Fruit fly (Drosophila melanogaster) whole organism, pupa: Measurements from ENCODE around the gene comm2.

Experiments
- CG10348 ChIP-seq: fragments of 200-800 bp; sonication (Bioruptor generic); IDR thresholded peaks from 2 replicates; pipeline ENCODE4 v1.3.6; 2022; ENCODE audit warnings: missing biosample characterization, missing genetic modification characterization
- CG12605 ChIP-seq: fragments of 200-800 bp; sonication (Bioruptor generic); IDR thresholded peaks from 2 replicates; pipeline ENCODE4 v1.3.6; 2022; ENCODE audit warnings: missing biosample characterization, missing genetic modification characterization
- CG13204 ChIP-seq: fragments of 200-800 bp; sonication (Bioruptor generic); optimal IDR thresholded peaks from 2 replicates; lab custom pipeline; 2018; ENCODE audit warnings: missing biosample characterization, mild to moderate bottlenecking, missing genetic modification characterization, moderate library complexity
- CG14655 ChIP-seq: fragments of 200-800 bp; sonication (Bioruptor generic); optimal IDR thresholded peaks from 3 replicates; lab custom pipeline; 2017; ENCODE audit warnings: mild to moderate bottlenecking, missing biosample characterization, missing genetic modification reagents, missing genetic modification characterization
- CG15710 ChIP-seq: fragments of 200-800 bp; sonication (Bioruptor generic); optimal IDR thresholded peaks from 2 replicates; lab custom pipeline; 2018; ENCODE audit warnings: missing biosample characterization, mild to moderate bottlenecking, missing genetic modification characterization, moderate library complexity
- CG17806 ChIP-seq: fragments of 200-800 bp; sonication (Bioruptor generic); optimal IDR thresholded peaks from 2 replicates; lab custom pipeline; 2018; ENCODE audit warnings: missing biosample characterization, mild to moderate bottlenecking, missing genetic modification characterization, moderate library complexity
- CG32121 ChIP-seq: fragments of 200-800 bp; sonication (Bioruptor generic); IDR thresholded peaks from 2 replicates; pipeline ENCODE4 v1.3.6; 2022; ENCODE audit warnings: missing biosample characterization, missing genetic modification characterization
- CG34367 ChIP-seq: fragments of 200-800 bp; sonication (Bioruptor generic); optimal IDR thresholded peaks from 2 replicates; lab custom pipeline; 2018; ENCODE audit warnings: missing biosample characterization, mild to moderate bottlenecking, missing genetic modification characterization
- CG4496 ChIP-seq: fragments of 200-800 bp; sonication (Bioruptor generic); IDR thresholded peaks from 3 replicates; pipeline ENCODE4 v1.3.6; 2022; ENCODE audit warnings: missing biosample characterization, missing genetic modification characterization
- CG8159 ChIP-seq: fragments of 200-800 bp; sonication (Bioruptor generic); optimal IDR thresholded peaks from 3 replicates; lab custom pipeline; 2018; ENCODE audit warnings: missing biosample characterization, mild to moderate bottlenecking, missing genetic modification characterization, moderate library complexity
- CG8301 ChIP-seq: fragments of 200-800 bp; sonication (Bioruptor generic); optimal IDR thresholded peaks from 2 replicates; lab custom pipeline; 2018; ENCODE audit warnings: missing biosample characterization, mild to moderate bottlenecking, missing genetic modification characterization
- CG9948 ChIP-seq: fragments of 200-800 bp; sonication (Bioruptor generic); optimal IDR thresholded peaks from 2 replicates; lab custom pipeline; 2018; ENCODE audit warnings: missing biosample characterization, mild to moderate bottlenecking, missing genetic modification characterization, moderate library complexity
- D1 ChIP-seq: fragments of 200-800 bp; sonication (Bioruptor generic); optimal IDR thresholded peaks from 2 replicates; lab custom pipeline; 2018; ENCODE audit warnings: missing biosample characterization, mild to moderate bottlenecking, missing genetic modification characterization, moderate library complexity
- EcR ChIP-seq: fragments of 200-800 bp; sonication (Bioruptor generic); optimal IDR thresholded peaks from 3 replicates; lab custom pipeline; 2019; ENCODE audit warnings: missing biosample characterization, missing genetic modification characterization, mild to moderate bottlenecking, moderate library complexity, missing genetic modification reagents
- Ets98B ChIP-seq: fragments of 200-800 bp; sonication (Bioruptor generic); IDR thresholded peaks from 2 replicates; pipeline ENCODE4 v1.3.6; 2022; ENCODE audit warnings: missing biosample characterization, missing genetic modification characterization
- Pif1A ChIP-seq: fragments of 200-800 bp; sonication (Bioruptor generic); optimal IDR thresholded peaks from 3 replicates; lab custom pipeline; 2016; ENCODE audit warnings: missing biosample characterization, missing genetic modification characterization
- Pif1B ChIP-seq: fragments of 200-800 bp; sonication (Bioruptor generic); optimal IDR thresholded peaks from 3 replicates; lab custom pipeline; 2016; ENCODE audit warnings: missing biosample characterization, missing genetic modification characterization
- Snoo ChIP-seq: fragments of 200-800 bp; sonication (Bioruptor generic); optimal IDR thresholded peaks from 3 replicates; lab custom pipeline; 2017; ENCODE audit warnings: missing biosample characterization, mild to moderate bottlenecking, missing genetic modification characterization, inconsistent platforms
- fd96Ca ChIP-seq: fragments of 200-800 bp; sonication (Bioruptor generic); IDR thresholded peaks from 3 replicates; pipeline ENCODE4 v1.3.6; 2022; ENCODE audit warnings: missing biosample characterization, missing genetic modification characterization
- gl ChIP-seq: fragments of 200-800 bp; sonication (Bioruptor generic); optimal IDR thresholded peaks from 2 replicates; lab custom pipeline; 2018; ENCODE audit warnings: missing biosample characterization, mild to moderate bottlenecking, missing genetic modification characterization
- rn ChIP-seq: fragments of 200-800 bp; sonication (Bioruptor generic); IDR thresholded peaks from 2 replicates; pipeline ENCODE4 v1.3.6; 2022; ENCODE audit warnings: missing biosample characterization, missing genetic modification characterization

comm2 gene

dm6 chr3L:15715788-15716503 lies 16.3 kb upstream of the comm2 start, which contains the start of gene CG42571:
Gene CG42571, plus strand, starts transcription at chr3L:15716453.
- TF ChIP-seq CG4496 (no peak), Pif1B (GFP tag; lab: Kevin White, UChicago) (no peak), gl (tag; lab: Kevin White, UChicago) (no peak), CG9948 (tag; lab: Kevin White, UChicago) (no peak), CG17806 (tag; lab: Kevin White, UChicago) (no peak), CG8159 (no peak), Pif1A (GFP tag; lab: Kevin White, UChicago) (no peak), Ets98B (GFP tag; lab: Robert Waterston, UW) (no peak), CG15710 (no peak), rn (GFP tag; lab: Robert Waterston, UW) (no peak), CG12605 (no peak), CG13204 (GFP tag; lab: Kevin White, UChicago) (no peak), fd96Ca (GFP tag; lab: Robert Waterston, UW) (no peak), CG8301 (no peak), CG14655 (no peak), CG34367 (tag; lab: Kevin White, UChicago) (no peak), D1 (tag; lab: Kevin White, UChicago) (no peak), EcR (GFP tag; lab: Kevin White, UChicago) (no peak), Snoo (tag; lab: Kevin White, UChicago) (no peak)

dm6 chr3L:15713932-15714492 lies 14.4 kb upstream of the comm2 start:
- TF ChIP-seq gl (tag; lab: Kevin White, UChicago) (no peak), CG13204 (GFP tag; lab: Kevin White, UChicago) (no peak), Snoo (tag; lab: Kevin White, UChicago) (no peak), CG8159 (no peak), CG32121 (GFP tag; lab: Robert Waterston, UW) (no peak), Pif1A (GFP tag; lab: Kevin White, UChicago) (no peak), CG9948 (tag; lab: Kevin White, UChicago) (no peak), CG4496 (no peak), EcR (GFP tag; lab: Kevin White, UChicago) (no peak), fd96Ca (GFP tag; lab: Robert Waterston, UW) (no peak), CG12605 (no peak), Pif1B (GFP tag; lab: Kevin White, UChicago) (no peak), CG14655 (no peak), CG15710 (no peak), CG34367 (tag; lab: Kevin White, UChicago) (no peak), CG10348 (GFP tag; lab: Robert Waterston, UW) (no peak), CG8301 (no peak), CG17806 (tag; lab: Kevin White, UChicago) (no peak), rn (GFP tag; lab: Robert Waterston, UW) (no peak), D1 (tag; lab: Kevin White, UChicago) (no peak)

- TF ChIP-seq CG8301 = no peak
- TF ChIP-seq EcR (GFP tag; lab: Kevin White, UChicago) = no peak
- no peak for TF ChIP-seq Ets98B (GFP tag; lab: Robert Waterston, UW)
- TF ChIP-seq Pif1A (GFP tag; lab: Kevin White, UChicago) = no peak
- no peak for TF ChIP-seq CG9948 (tag; lab: Kevin White, UChicago)
- TF ChIP-seq Pif1B (GFP tag; lab: Kevin White, UChicago) = no peak
- TF ChIP-seq Snoo (tag; lab: Kevin White, UChicago) = no peak
- TF ChIP-seq CG17806 (tag; lab: Kevin White, UChicago) = no peak
- TF ChIP-seq CG10348 (GFP tag; lab: Robert Waterston, UW) = no peak
These were observed 12.4 kb upstream of the comm2 start for dm6 chr3L:15712063-15712462.

- no peak for TF ChIP-seq CG9948 (tag; lab: Kevin White, UChicago)
- no peak for TF ChIP-seq CG12605
- no peak for TF ChIP-seq Pif1A (GFP tag; lab: Kevin White, UChicago)
- TF ChIP-seq fd96Ca (GFP tag; lab: Robert Waterston, UW) = no peak
- TF ChIP-seq CG13204 (GFP tag; lab: Kevin White, UChicago) = no peak
- TF ChIP-seq CG10348 (GFP tag; lab: Robert Waterston, UW) = no peak
- no peak for TF ChIP-seq CG32121 (GFP tag; lab: Robert Waterston, UW)
- no peak for TF ChIP-seq CG4496
- no peak for TF ChIP-seq Pif1B (GFP tag; lab: Kevin White, UChicago)
- TF ChIP-seq rn (GFP tag; lab: Robert Waterston, UW) = no peak
- no peak for TF ChIP-seq CG8301
- TF ChIP-seq gl (tag; lab: Kevin White, UChicago) = no peak
- no peak for TF ChIP-seq Ets98B (GFP tag; lab: Robert Waterston, UW)
- TF ChIP-seq Snoo (tag; lab: Kevin White, UChicago) = no peak
These were observed 11.5 kb upstream of the comm2 start for dm6 chr3L:15711164-15711563.

- TF ChIP-seq Pif1A (GFP tag; lab: Kevin White, UChicago) (no peak), CG8159 (no peak), CG8301 (no peak), CG17806 (tag; lab: Kevin White, UChicago) (no peak), CG10348 (GFP tag; lab: Robert Waterston, UW) (no peak), CG9948 (tag; lab: Kevin White, UChicago) (no peak), Snoo (tag; lab: Kevin White, UChicago) (no peak), CG32121 (GFP tag; lab: Robert Waterston, UW) (no peak), CG34367 (tag; lab: Kevin White, UChicago) (no peak), CG13204 (GFP tag; lab: Kevin White, UChicago) (no peak), CG14655 (no peak), CG12605 (no peak), Pif1B (GFP tag; lab: Kevin White, UChicago) (no peak), gl (tag; lab: Kevin White, UChicago) (no peak)
These were observed 10.5 kb upstream of the comm2 start for dm6 chr3L:15710125-15710524.
